Worm (Caenorhabditis elegans): ENCODE results near the gene srh-277.

srh-277 gene

DNA sequence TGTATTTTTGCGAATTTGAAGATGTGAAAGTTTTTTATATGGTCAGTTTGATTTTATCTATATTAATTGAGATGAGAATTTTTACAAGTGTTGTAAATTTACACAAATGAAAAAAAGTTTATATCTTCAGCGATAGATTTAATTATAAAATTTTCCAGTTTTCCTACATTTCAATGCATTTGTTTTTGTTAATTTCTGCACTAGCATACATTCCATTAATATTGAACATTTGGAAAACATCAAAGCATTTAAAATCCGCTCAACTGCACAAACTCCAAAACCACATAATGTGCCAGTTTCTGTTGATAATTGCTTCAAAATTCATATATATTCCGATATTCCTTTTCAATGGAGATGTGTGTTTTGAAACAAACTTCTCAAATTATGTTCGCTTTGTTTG lies at the start of gene srh-277:
TSS of gene srh-277 (plus strand) at position 301 of the 400 bp plus-strand sequence.
- TF ChIP-seq nhr-11 (tag; optimal IDR thresholded peaks at IDR 0.05) (no peak), nfya-1 (tag; optimal IDR thresholded peaks at IDR 0.05) (no peak), ceh-22 (tag; optimal IDR thresholded peaks at IDR 0.05) (no peak), hlh-8 (tag; optimal IDR thresholded peaks at IDR 0.05) (no peak), hlh-6 (tag; optimal IDR thresholded peaks at IDR 0.05) (no peak), sox-4 (tag; optimal IDR thresholded peaks at IDR 0.05) (no peak), ceh-19 (GFP tag; optimal IDR thresholded peaks at IDR 0.05) (no peak), C08G9.2 (tag; optimal IDR thresholded peaks at IDR 0.05) (no peak), lin-11 (tag; optimal IDR thresholded peaks at IDR 0.05) (no peak), elt-2 (tag; optimal IDR thresholded peaks at IDR 0.05) (no peak), unc-42 (tag; optimal IDR thresholded peaks at IDR 0.05) (no peak)

DNA sequence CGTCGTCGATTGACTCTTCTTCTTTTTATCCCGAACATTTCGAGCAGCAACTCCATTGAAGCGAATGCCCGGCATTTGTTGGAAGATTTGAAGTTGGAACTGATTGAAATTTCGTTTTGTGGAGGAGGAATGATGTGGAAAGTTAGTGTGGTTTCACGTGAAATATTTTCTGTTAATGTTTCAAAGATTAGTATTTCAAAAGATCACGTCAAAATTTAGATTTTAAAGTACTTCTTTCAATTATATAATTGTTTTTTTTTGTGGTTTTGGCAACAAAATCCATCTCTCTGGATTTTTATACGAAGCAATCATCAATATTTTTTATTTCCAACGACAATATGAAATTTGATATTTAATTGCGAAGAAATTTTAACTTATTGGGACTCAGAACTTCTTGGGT lies 46.0 kb upstream of the srh-277 start, which contains the start of gene F44G3.7:
TSS of gene F44G3.7 (minus strand) at position 101 of the 400 bp plus-strand sequence.
- TF ChIP-seq pqm-1 (tag; optimal IDR thresholded peaks at IDR 0.05) = no peak
- TF ChIP-seq ztf-16 (tag; optimal IDR thresholded peaks at IDR 0.05) = no peak
- no peak for TF ChIP-seq pros-1 (tag; optimal IDR thresholded peaks at IDR 0.05)
- TF ChIP-seq nhr-232 (tag; optimal IDR thresholded peaks at IDR 0.05) = no peak
- no peak for TF ChIP-seq ets-4 (tag; optimal IDR thresholded peaks at IDR 0.05)
- no peak for TF ChIP-seq T23F11.4 (GFP tag; optimal IDR thresholded peaks at IDR 0.05)
- TF ChIP-seq madf-2 (tag; optimal IDR thresholded peaks at IDR 0.05) = no peak
- no peak for TF ChIP-seq dve-1 (tag; optimal IDR thresholded peaks at IDR 0.05)
- no peak for TF ChIP-seq fkh-10 (GFP tag; optimal IDR thresholded peaks at IDR 0.05)
- TF ChIP-seq ceh-9 (tag; optimal IDR thresholded peaks at IDR 0.05) = no peak
- no peak for TF ChIP-seq tbx-7 (tag; optimal IDR thresholded peaks at IDR 0.05)
- no peak for TF ChIP-seq nhr-11 (tag; optimal IDR thresholded peaks at IDR 0.05)
- no peak for TF ChIP-seq che-1 (tag; optimal IDR thresholded peaks at IDR 0.05)

DNA sequence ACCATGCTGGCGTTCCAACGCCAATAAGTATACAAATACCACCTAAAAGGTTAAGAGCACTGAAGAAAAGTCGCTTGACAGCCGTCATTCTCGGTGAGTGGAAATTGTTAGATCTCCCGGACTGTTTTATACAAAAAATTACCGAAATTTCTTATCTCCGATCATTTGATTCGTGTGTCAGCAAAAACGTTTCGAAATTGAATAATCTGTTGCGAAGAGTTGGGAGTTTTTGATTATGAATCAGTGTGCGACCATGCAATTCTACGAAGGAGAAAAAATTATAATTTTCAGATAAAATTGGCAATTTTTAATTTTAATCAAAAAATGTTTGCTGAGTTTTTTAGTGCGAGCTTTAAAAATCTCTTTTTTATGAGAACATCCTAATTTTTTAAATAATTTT lies 43.5 kb upstream of the srh-277 start, which contains the start of gene clc-11:
TSS of gene clc-11 (minus strand) at position 101 of the 400 bp plus-strand sequence.
- no peak for TF ChIP-seq ceh-6 (GFP tag; optimal IDR thresholded peaks at IDR 0.05)
- no peak for TF ChIP-seq pqm-1 (tag; optimal IDR thresholded peaks at IDR 0.05)
- TF ChIP-seq hlh-13 (GFP tag; optimal IDR thresholded peaks at IDR 0.05) = no peak

DNA sequence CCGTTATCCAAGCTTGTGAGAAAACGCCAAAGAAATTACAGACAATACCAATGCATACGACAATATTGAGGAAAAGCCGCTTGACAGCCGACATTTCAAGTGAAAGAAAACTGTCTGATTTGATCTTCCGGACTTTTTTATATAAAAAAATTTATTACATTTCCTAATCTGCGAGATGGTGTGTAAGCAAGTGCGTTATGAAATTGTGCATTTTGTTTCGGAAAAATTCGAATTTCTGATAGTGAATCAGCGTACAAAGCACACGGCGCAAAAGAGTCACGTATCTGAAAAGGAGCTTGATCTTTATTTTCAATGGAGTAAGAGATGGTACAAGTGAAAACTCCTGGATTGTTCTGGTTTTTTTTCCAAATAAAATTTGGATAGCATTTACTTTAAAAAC lies 41.9 kb upstream of the srh-277 start, which contains the start of gene clc-32:
TSS of gene clc-32 (minus strand) at position 101 of the 400 bp plus-strand sequence.
- TF ChIP-seq ceh-14 (tag; optimal IDR thresholded peaks at IDR 0.05) (no peak), nhr-232 (tag; optimal IDR thresholded peaks at IDR 0.05) (no peak), unc-86 (tag; optimal IDR thresholded peaks at IDR 0.05) (no peak), nhr-11 (tag; optimal IDR thresholded peaks at IDR 0.05) (no peak), dve-1 (tag; optimal IDR thresholded peaks at IDR 0.05) (no peak), ama-1 (optimal IDR thresholded peaks at IDR 0.05) (no peak), unc-42 (tag; optimal IDR thresholded peaks at IDR 0.05) (no peak), tbx-7 (tag; optimal IDR thresholded peaks at IDR 0.05) (no peak), K09A11.1 (tag; optimal IDR thresholded peaks at IDR 0.05; ENCODE audit: insufficient read depth) (no peak), ets-4 (tag; optimal IDR thresholded peaks at IDR 0.05) (no peak), ceh-24 (tag; optimal IDR thresholded peaks at IDR 0.05) (no peak), che-1 (tag; optimal IDR thresholded peaks at IDR 0.05) (no peak), npax-4 (tag; optimal IDR thresholded peaks at IDR 0.05) (no peak), ref-2 (tag; optimal IDR thresholded peaks at IDR 0.05) (no peak), F13H6.1 (tag; optimal IDR thresholded peaks at IDR 0.05) (no peak)

DNA sequence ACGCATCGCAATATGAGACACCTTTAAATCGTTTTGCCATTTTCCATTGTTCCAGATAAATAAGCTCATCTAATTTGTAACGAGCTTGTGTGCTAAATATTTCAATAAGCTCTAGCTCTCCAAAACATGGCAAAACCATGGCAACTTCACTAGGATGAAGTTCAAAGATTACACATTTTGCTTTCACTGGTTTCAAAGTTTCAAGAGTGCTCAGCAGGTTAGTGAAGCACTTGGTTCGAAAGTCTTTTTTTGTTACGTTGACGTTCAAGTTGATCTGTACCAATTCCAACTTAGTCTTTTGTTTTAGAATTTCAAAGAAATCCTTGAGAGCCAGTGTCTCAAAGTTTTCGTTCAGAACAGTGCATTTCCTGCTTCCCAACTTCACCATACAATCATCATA lies 40.6 kb upstream of the srh-277 start, which contains the start of gene fbxa-18:
TSS of gene fbxa-18 (plus strand) at position 301 of the 400 bp plus-strand sequence.
- no peak for TF ChIP-seq pros-1 (tag; optimal IDR thresholded peaks at IDR 0.05)
